5 fruit fly cellular contexts compared by ENCODE assay signal in genomic region chr3R:4394654-4395581, dm6.
TF ChIP-seq lines count a peak whose summit lies in the region.

No protein-coding gene starts in this region.

- peak; percentile 37 for TF ChIP-seq CTCF in whole organism, embryonic (GFP tag; optimal IDR thresholded peaks at IDR 0.05; lab: Kevin White, UChicago)

TF ChIP-seq in whole organism, adult, 20 proteins besides CTCF, POLR2A, EP300 and RAD21 (continues in another document):
- TF ChIP-seq Crg-1 (GFP tag; optimal IDR thresholded peaks at IDR 0.05; lab: Kevin White, UChicago) = peak; percentile 35
- peak; percentile 49 for TF ChIP-seq ovo (GFP tag; optimal IDR thresholded peaks at IDR 0.05; lab: Kevin White, UChicago)
- peak; percentile 83 for TF ChIP-seq CG11617 (GFP tag; optimal IDR thresholded peaks at IDR 0.05; lab: Kevin White, UChicago)
- TF ChIP-seq Clk (GFP tag; optimal IDR thresholded peaks at IDR 0.05; lab: Kevin White, UChicago) = peak; percentile 65
- TF ChIP-seq CG7045 (GFP tag; optimal IDR thresholded peaks at IDR 0.05; lab: Kevin White, UChicago) = peak; percentile 82
- TF ChIP-seq CG33017 (tag; optimal IDR thresholded peaks at IDR 0.05; lab: Kevin White, UChicago) = peak; percentile 93
- TF ChIP-seq pad (GFP tag; optimal IDR thresholded peaks at IDR 0.05; lab: Kevin White, UChicago) = peak; percentile 66
- TF ChIP-seq kay (GFP tag; lab: Kevin White, UChicago; ENCODE audit: borderline replicate concordance) = peak; percentile 98
- peak; percentile 78 for TF ChIP-seq cic (GFP tag; optimal IDR thresholded peaks at IDR 0.05; lab: Kevin White, UChicago)
- peak; percentile 90 for TF ChIP-seq CG7101 (tag; optimal IDR thresholded peaks at IDR 0.05; lab: Kevin White, UChicago)
- TF ChIP-seq toe (GFP tag; optimal IDR thresholded peaks at IDR 0.05; lab: Kevin White, UChicago) = peak; percentile 58
- TF ChIP-seq tj (GFP tag; optimal IDR thresholded peaks at IDR 0.05; lab: Kevin White, UChicago) = peak; percentile 53
- TF ChIP-seq CG5204 (GFP tag; optimal IDR thresholded peaks at IDR 0.05; lab: Kevin White, UChicago) = no peak
- peak; percentile 82 for TF ChIP-seq Hr96 (GFP tag; optimal IDR thresholded peaks at IDR 0.05; lab: Kevin White, UChicago)
- TF ChIP-seq CG12768 (GFP tag; optimal IDR thresholded peaks at IDR 0.05; lab: Kevin White, UChicago) = peak; percentile 90
- TF ChIP-seq bab1 (GFP tag; optimal IDR thresholded peaks at IDR 0.05; lab: Kevin White, UChicago) = peak; percentile 94
- TF ChIP-seq CG1620 (GFP tag; optimal IDR thresholded peaks at IDR 0.05; lab: Kevin White, UChicago) = peak; percentile 20
- TF ChIP-seq Mnt (GFP tag; optimal IDR thresholded peaks at IDR 0.05; lab: Kevin White, UChicago) = peak; percentile 77

TF ChIP-seq in whole organism, embryonic, 481 proteins besides CTCF, POLR2A, EP300 and RAD21 (continues in another document):
- TF ChIP-seq slou (GFP tag; optimal IDR thresholded peaks at IDR 0.05; lab: Kevin White, UChicago) = peak; percentile 34
- no peak for TF ChIP-seq gfzf (GFP tag; optimal IDR thresholded peaks at IDR 0.05; lab: Kevin White, UChicago)
- peak; percentile 68 for TF ChIP-seq Bdp1 (GFP tag; optimal IDR thresholded peaks at IDR 0.05; lab: Kevin White, UChicago)
- peak; percentile 80 for TF ChIP-seq CG31365 (tag; optimal IDR thresholded peaks at IDR 0.05; lab: Kevin White, UChicago)
- TF ChIP-seq CG8281 (tag; optimal IDR thresholded peaks at IDR 0.05; lab: Kevin White, UChicago) = peak; percentile 57
- peak; percentile 84 for TF ChIP-seq tx (GFP tag; optimal IDR thresholded peaks at IDR 0.05; lab: Kevin White, UChicago)
- peak; percentile 73; the same call in 2 of the 3 replicates for TF ChIP-seq Mrtf (GFP tag; IDR thresholded peaks at IDR 0.05; lab: Robert Waterston, UW)
- no peak for TF ChIP-seq abd-A (tag; optimal IDR thresholded peaks at IDR 0.05; lab: Kevin White, UChicago)
- peak; percentile 78 for TF ChIP-seq CG16863 (GFP tag; optimal IDR thresholded peaks at IDR 0.05; lab: Kevin White, UChicago)
- TF ChIP-seq CG9437 (GFP tag; optimal IDR thresholded peaks at IDR 0.05; lab: Kevin White, UChicago) = peak; percentile 75
- TF ChIP-seq pzg (GFP tag; optimal IDR thresholded peaks at IDR 0.05; lab: Kevin White, UChicago) = peak; percentile 13
- peak; percentile 30 for TF ChIP-seq CG17186 (GFP tag; optimal IDR thresholded peaks at IDR 0.05; lab: Kevin White, UChicago)
- TF ChIP-seq schlank (tag; optimal IDR thresholded peaks at IDR 0.05; lab: Kevin White, UChicago) = peak; percentile 82
- peak; percentile 90 for TF ChIP-seq lilli (GFP tag; optimal IDR thresholded peaks at IDR 0.05; lab: Kevin White, UChicago)
- peak; percentile 65 for TF ChIP-seq CG12236 (GFP tag; optimal IDR thresholded peaks at IDR 0.05; lab: Kevin White, UChicago)
- peak; percentile 82 for TF ChIP-seq ab (GFP tag; optimal IDR thresholded peaks at IDR 0.05; lab: Kevin White, UChicago)
- TF ChIP-seq CG33213 (GFP tag; optimal IDR thresholded peaks at IDR 0.05; lab: Kevin White, UChicago) = peak; percentile 77
- no peak for TF ChIP-seq CG34224 (GFP tag; IDR thresholded peaks at IDR 0.05; lab: Robert Waterston, UW; ENCODE audit: partially characterized antibody)

TF ChIP-seq in whole organism, prepupa, 60 proteins besides CTCF, POLR2A, EP300 and RAD21 (continues in another document):
- TF ChIP-seq Met (GFP tag; optimal IDR thresholded peaks at IDR 0.05; lab: Kevin White, UChicago) (peak; percentile 94), topi (GFP tag; optimal IDR thresholded peaks at IDR 0.05; lab: Kevin White, UChicago) (peak; percentile 95), CG3919 (GFP tag; optimal IDR thresholded peaks at IDR 0.05; lab: Kevin White, UChicago) (peak; percentile 96), CG15336 (GFP tag; IDR thresholded peaks at IDR 0.05; lab: Robert Waterston, UW) (peak; percentile 97), pdm3 (GFP tag; optimal IDR thresholded peaks at IDR 0.05; lab: Kevin White, UChicago) (peak; percentile 96), Gug (GFP tag; IDR thresholded peaks at IDR 0.05; lab: Robert Waterston, UW) (peak; percentile 93), CG10669 (GFP tag; optimal IDR thresholded peaks at IDR 0.05; lab: Kevin White, UChicago) (peak; percentile 86), vri (GFP tag; optimal IDR thresholded peaks at IDR 0.05; lab: Kevin White, UChicago) (peak; percentile 97), ss (GFP tag; optimal IDR thresholded peaks at IDR 0.05; lab: Kevin White, UChicago) (peak; percentile 68 to 76), fkh (GFP tag; optimal IDR thresholded peaks at IDR 0.05; lab: Kevin White, UChicago) (peak; percentile 89), Hr4 (GFP tag; optimal IDR thresholded peaks at IDR 0.05; lab: Kevin White, UChicago) (peak; percentile 97), Hr39 (GFP tag; optimal IDR thresholded peaks at IDR 0.05; lab: Kevin White, UChicago) (peak; percentile 96), Hr38 (GFP tag; optimal IDR thresholded peaks at IDR 0.05; lab: Kevin White, UChicago) (no peak), CG6276 (GFP tag; optimal IDR thresholded peaks at IDR 0.05; lab: Kevin White, UChicago) (peak; percentile 95), esn (GFP tag; optimal IDR thresholded peaks at IDR 0.05; lab: Kevin White, UChicago) (peak; percentile 96), Eip78C (GFP tag; lab: Kevin White, UChicago) (peak; percentile 99), Blimp-1 (GFP tag; optimal IDR thresholded peaks at IDR 0.05; lab: Kevin White, UChicago) (peak; percentile 61), Sox14 (GFP tag; optimal IDR thresholded peaks at IDR 0.05; lab: Kevin White, UChicago) (peak; percentile 97), CG8319 (GFP tag; optimal IDR thresholded peaks at IDR 0.05; lab: Kevin White, UChicago) (peak; percentile 83), eg (GFP tag; IDR thresholded peaks at IDR 0.05; lab: Robert Waterston, UW) (peak; percentile 96)

TF ChIP-seq in whole organism, pupa, 21 proteins besides CTCF, POLR2A, EP300 and RAD21:
- peak; percentile 88 for TF ChIP-seq Snoo (tag; optimal IDR thresholded peaks at IDR 0.05; lab: Kevin White, UChicago)
- peak; percentile 94 for TF ChIP-seq CG14655 (GFP tag; optimal IDR thresholded peaks at IDR 0.05; lab: Kevin White, UChicago)
- TF ChIP-seq gl (tag; optimal IDR thresholded peaks at IDR 0.05; lab: Kevin White, UChicago) = peak; percentile 82
- peak; percentile 87 for TF ChIP-seq CG8159 (tag; optimal IDR thresholded peaks at IDR 0.05; lab: Kevin White, UChicago)
- TF ChIP-seq CG8301 (tag; optimal IDR thresholded peaks at IDR 0.05; lab: Kevin White, UChicago) = peak; percentile 97
- peak; percentile 97 for TF ChIP-seq Ets98B (GFP tag; IDR thresholded peaks at IDR 0.05; lab: Robert Waterston, UW)
- no peak for TF ChIP-seq CG13204 (GFP tag; optimal IDR thresholded peaks at IDR 0.05; lab: Kevin White, UChicago)
- TF ChIP-seq D1 (tag; optimal IDR thresholded peaks at IDR 0.05; lab: Kevin White, UChicago) = peak; percentile 70
- peak; percentile 91 for TF ChIP-seq CG9948 (tag; optimal IDR thresholded peaks at IDR 0.05; lab: Kevin White, UChicago)
- TF ChIP-seq CG15710 (tag; optimal IDR thresholded peaks at IDR 0.05; lab: Kevin White, UChicago) = peak; percentile 84
- peak; percentile 94 for TF ChIP-seq Pif1A (GFP tag; optimal IDR thresholded peaks at IDR 0.05; lab: Kevin White, UChicago)
- TF ChIP-seq EcR (GFP tag; optimal IDR thresholded peaks at IDR 0.05; lab: Kevin White, UChicago) = peak; percentile 6
- peak; percentile 97; the same call in 2 of the 3 replicates for TF ChIP-seq fd96Ca (GFP tag; IDR thresholded peaks at IDR 0.05; lab: Robert Waterston, UW)
- TF ChIP-seq CG17806 (tag; optimal IDR thresholded peaks at IDR 0.05; lab: Kevin White, UChicago) = peak; percentile 88
- peak; percentile 97 for TF ChIP-seq CG4496 (GFP tag; IDR thresholded peaks at IDR 0.05; lab: Robert Waterston, UW)
- peak; percentile 94 for TF ChIP-seq CG12605 (GFP tag; IDR thresholded peaks at IDR 0.05; lab: Robert Waterston, UW)
- peak; percentile 89 for TF ChIP-seq rn (GFP tag; IDR thresholded peaks at IDR 0.05; lab: Robert Waterston, UW)
- TF ChIP-seq CG32121 (GFP tag; IDR thresholded peaks at IDR 0.05; lab: Robert Waterston, UW) = peak; percentile 95
- TF ChIP-seq CG10348 (GFP tag; IDR thresholded peaks at IDR 0.05; lab: Robert Waterston, UW) = peak; percentile 84
- peak; percentile 85 for TF ChIP-seq CG34367 (tag; optimal IDR thresholded peaks at IDR 0.05; lab: Kevin White, UChicago)
- peak; percentile 97 for TF ChIP-seq Pif1B (GFP tag; optimal IDR thresholded peaks at IDR 0.05; lab: Kevin White, UChicago)

TF ChIP-seq in whole organism, wandering third instar larva, 38 proteins besides CTCF, POLR2A, EP300 and RAD21 (continues in another document):
- TF ChIP-seq GATAd (GFP tag; optimal IDR thresholded peaks at IDR 0.05; lab: Kevin White, UChicago) = no peak
- no peak for TF ChIP-seq Dif (GFP tag; optimal IDR thresholded peaks at IDR 0.05; lab: Kevin White, UChicago; ENCODE audit: partially characterized antibody)
- TF ChIP-seq br (GFP tag; optimal IDR thresholded peaks at IDR 0.05; lab: Kevin White, UChicago) = peak; percentile 95
- TF ChIP-seq Mio (GFP tag; optimal IDR thresholded peaks at IDR 0.05; lab: Kevin White, UChicago) = peak; percentile 71
- TF ChIP-seq dmrt93B (GFP tag; optimal IDR thresholded peaks at IDR 0.05; lab: Kevin White, UChicago) = peak; percentile 80
- TF ChIP-seq h (GFP tag; optimal IDR thresholded peaks at IDR 0.05; lab: Kevin White, UChicago) = peak; percentile 99
- TF ChIP-seq woc (GFP tag; optimal IDR thresholded peaks at IDR 0.05; lab: Kevin White, UChicago) = peak; percentile 96
- TF ChIP-seq Jra (GFP tag; optimal IDR thresholded peaks at IDR 0.05; lab: Kevin White, UChicago) = peak; percentile 62
- no peak for TF ChIP-seq Dfd (GFP tag; optimal IDR thresholded peaks at IDR 0.05; lab: Kevin White, UChicago)
- TF ChIP-seq sage (GFP tag; optimal IDR thresholded peaks at IDR 0.05; lab: Kevin White, UChicago) = peak; percentile 92
- TF ChIP-seq jim (GFP tag; optimal IDR thresholded peaks at IDR 0.05; lab: Kevin White, UChicago) = peak; percentile 43
- peak; percentile 94 for TF ChIP-seq Hnf4 (GFP tag; optimal IDR thresholded peaks at IDR 0.05; lab: Kevin White, UChicago)
- no peak for TF ChIP-seq pan (optimal IDR thresholded peaks at IDR 0.05; lab: Kevin White, UChicago)
- peak; percentile 97 for TF ChIP-seq ey (GFP tag; optimal IDR thresholded peaks at IDR 0.05; lab: Kevin White, UChicago)
- TF ChIP-seq Abd-B (GFP tag; optimal IDR thresholded peaks at IDR 0.05; lab: Kevin White, UChicago) = no peak
- peak; percentile 20 for TF ChIP-seq CG9705 (GFP tag; optimal IDR thresholded peaks at IDR 0.05; lab: Kevin White, UChicago)
- peak; percentile 95 for TF ChIP-seq OdsH (GFP tag; optimal IDR thresholded peaks at IDR 0.05; lab: Kevin White, UChicago)
- TF ChIP-seq Myc (optimal IDR thresholded peaks at IDR 0.05; lab: Kevin White, UChicago) = peak; percentile 91
- TF ChIP-seq CG32264 (GFP tag; optimal IDR thresholded peaks at IDR 0.05; lab: Kevin White, UChicago) = peak; percentile 95
- peak; percentile 68 for TF ChIP-seq sv (GFP tag; optimal IDR thresholded peaks at IDR 0.05; lab: Kevin White, UChicago)
- peak; percentile 84 for TF ChIP-seq psq (GFP tag; optimal IDR thresholded peaks at IDR 0.05; lab: Kevin White, UChicago)
- TF ChIP-seq usp (GFP tag; optimal IDR thresholded peaks at IDR 0.05; lab: Kevin White, UChicago) = no peak
- TF ChIP-seq lola (GFP tag; optimal IDR thresholded peaks at IDR 0.05; lab: Kevin White, UChicago) = no peak
- TF ChIP-seq rgr (GFP tag; optimal IDR thresholded peaks at IDR 0.05; lab: Kevin White, UChicago) = peak; percentile 96
